Worm (Caenorhabditis elegans) whole organism, L4 larva: ENCODE results near the gene F38G1.3.

ENCODE experiments used
- F26F4.8 ChIP-seq: fragments of 200-800 bp; sonication (Bioruptor generic); conservative IDR thresholded peaks from 2 replicates; pipeline ENCODE4 v1.3.6; 2022; ENCODE audit warnings: missing genetic modification characterization, missing compliant biosample characterization
- Y105C5A.15 ChIP-seq: fragments of 200-800 bp; sonication (Bioruptor generic); IDR thresholded peaks from 2 replicates; pipeline ENCODE4 v1.3.6; 2022; ENCODE audit warnings: missing genetic modification characterization, missing compliant biosample characterization
- Y48G9A.11 ChIP-seq: fragments of 200-800 bp; sonication (Bioruptor generic); IDR thresholded peaks from 2 replicates; pipeline ENCODE4 v1.3.6; 2022; ENCODE audit warnings: missing genetic modification reagents, missing genetic modification characterization, missing compliant biosample characterization
- Y75B8A.6 ChIP-seq: fragments of 200-800 bp; sonication (Bioruptor generic); IDR thresholded peaks from 2 replicates; pipeline ENCODE4 v1.3.6; 2022; ENCODE audit warnings: missing genetic modification reagents, missing genetic modification characterization, missing compliant biosample characterization
- ZK546.5 ChIP-seq, 2 experiments: sonication (generic microtip); optimal IDR thresholded peaks; 2 replicates each; lab custom pipeline; 2017; ENCODE audit warnings: missing biosample characterization in 2 of 2, missing genetic modification characterization in 2 of 2
- aha-1 ChIP-seq: fragments of 150-350 bp; peaks from one replicate; lab custom pipeline; 2014; ENCODE audit warnings: missing biosample characterization, missing genetic modification characterization
- attf-4 ChIP-seq: sonication (generic microtip); optimal IDR thresholded peaks from 3 replicates; lab custom pipeline; 2017; ENCODE audit warnings: missing biosample characterization, missing genetic modification characterization
- ceh-28 ChIP-seq: fragments of 150-350 bp; optimal IDR thresholded peaks from 2 replicates; lab custom pipeline; 2014; ENCODE audit warnings: missing biosample characterization, missing genetic modification reagents, missing genetic modification characterization
- ceh-32 ChIP-seq: sonication (generic microtip); optimal IDR thresholded peaks from 2 replicates; lab custom pipeline; 2016; ENCODE audit warnings: mild to moderate bottlenecking, missing genetic modification characterization, missing compliant biosample characterization; ENCODE audit not compliant: poor library complexity
- ceh-62 ChIP-seq: sonication (generic microtip); optimal IDR thresholded peaks from 2 replicates; lab custom pipeline; 2017; ENCODE audit warnings: missing biosample characterization, missing genetic modification characterization
- ctbp-1 ChIP-seq: fragments of 200-800 bp; sonication (Bioruptor generic); IDR thresholded peaks from 2 replicates; pipeline ENCODE4 v1.3.6; 2022; ENCODE audit warnings: missing genetic modification reagents, missing genetic modification characterization, missing compliant biosample characterization
- daf-16 ChIP-seq, 3 experiments: sonication (generic microtip); optimal IDR thresholded peaks; 2 replicates each; lab custom pipeline; 2016 to 2017; ENCODE audit warnings: missing genetic modification characterization in 3 of 3, missing genetic modification reagents in 3 of 3, mild to moderate bottlenecking in 2 of 3, missing compliant biosample characterization in 2 of 3, missing biosample characterization in 1 of 3, moderate library complexity in 1 of 3
- daf-19 ChIP-seq: fragments of 200-800 bp; sonication (Bioruptor generic); conservative IDR thresholded peaks from 2 replicates; pipeline ENCODE4 v1.3.6; 2022; ENCODE audit warnings: missing genetic modification characterization, missing compliant biosample characterization
- daf-8 ChIP-seq: fragments of 200-800 bp; sonication (Bioruptor generic); IDR thresholded peaks from 2 replicates; pipeline ENCODE4 v1.3.6; 2022; ENCODE audit warnings: missing genetic modification characterization, missing compliant biosample characterization
- dmd-8 ChIP-seq: fragments of 200-800 bp; sonication (Bioruptor generic); IDR thresholded peaks from 2 replicates; pipeline ENCODE4 v1.3.6; 2022; ENCODE audit warnings: missing genetic modification characterization, missing compliant biosample characterization
- dmd-9 ChIP-seq: fragments of 200-800 bp; sonication (Bioruptor generic); IDR thresholded peaks from 2 replicates; pipeline ENCODE4 v1.3.6; 2022; ENCODE audit warnings: missing genetic modification reagents, missing genetic modification characterization, missing compliant biosample characterization
- dpl-1 ChIP-seq: fragments of 150-350 bp; optimal IDR thresholded peaks from 2 replicates; lab custom pipeline; 2014; ENCODE audit warnings: missing biosample characterization, missing genetic modification reagents, missing genetic modification characterization
- fkh-10 ChIP-seq: fragments of 150-350 bp; optimal IDR thresholded peaks from 2 replicates; lab custom pipeline; 2014; ENCODE audit warnings: missing biosample characterization, missing genetic modification reagents, missing genetic modification characterization
- hlh-30 ChIP-seq: sonication (generic microtip); optimal IDR thresholded peaks from 2 replicates; lab custom pipeline; 2017; ENCODE audit warnings: antibody characterized with exemption, mild to moderate bottlenecking, missing genetic modification characterization, missing compliant biosample characterization; ENCODE audit not compliant: insufficient read depth
- hmg-1.1 ChIP-seq: fragments of 200-800 bp; sonication (Bioruptor generic); IDR thresholded peaks from 2 replicates; pipeline ENCODE4 v1.3.6; 2022; ENCODE audit warnings: missing genetic modification reagents, missing genetic modification characterization, missing compliant biosample characterization
- jun-1 ChIP-seq: fragments of 150-350 bp; optimal IDR thresholded peaks from 2 replicates; lab custom pipeline; 2014; ENCODE audit warnings: missing biosample characterization, missing genetic modification reagents, missing genetic modification characterization
- lim-7 ChIP-seq: fragments of 200-800 bp; sonication (Bioruptor generic); IDR thresholded peaks from 2 replicates; pipeline ENCODE4 v1.3.6; 2022; ENCODE audit warnings: missing genetic modification characterization, missing compliant biosample characterization
- lin-15B ChIP-seq: fragments of 150-350 bp; sonication (generic microtip); optimal IDR thresholded peaks from 3 replicates; lab custom pipeline; 2014; ENCODE audit warnings: missing biosample characterization, missing genetic modification characterization
- lin-39 ChIP-seq: fragments of 150-350 bp; optimal IDR thresholded peaks from 2 replicates; lab custom pipeline; 2014; ENCODE audit warnings: missing biosample characterization, missing genetic modification reagents, missing genetic modification characterization
- lir-3 ChIP-seq: sonication (generic microtip); optimal IDR thresholded peaks from 2 replicates; lab custom pipeline; 2016; ENCODE audit warnings: mild to moderate bottlenecking, missing genetic modification characterization, missing compliant biosample characterization
- lsy-2 ChIP-seq, 2 experiments: fragments of 150-350 bp in 1 of 2; sonication (generic microtip) in 1 of 2; optimal IDR thresholded peaks; 2 replicates each; lab custom pipeline; 2014 to 2017; ENCODE audit warnings: missing biosample characterization in 2 of 2, missing genetic modification characterization in 2 of 2
- mdl-1 ChIP-seq, 2 experiments: fragments of 150-350 bp in 1 of 2; sonication (generic microtip) in 1 of 2; optimal IDR thresholded peaks; 2 replicates each; lab custom pipeline; 2014 to 2017; ENCODE audit warnings: missing biosample characterization in 2 of 2, missing genetic modification characterization in 2 of 2
- mep-1 ChIP-seq: fragments of 150-350 bp; sonication (generic microtip); optimal IDR thresholded peaks from 3 replicates; lab custom pipeline; 2014; ENCODE audit warnings: missing biosample characterization, missing genetic modification characterization
- nhr-10 ChIP-seq: fragments of 150-350 bp; optimal IDR thresholded peaks from 2 replicates; lab custom pipeline; 2014; ENCODE audit warnings: missing biosample characterization, missing genetic modification characterization
- nhr-102 ChIP-seq: sonication (generic microtip); optimal IDR thresholded peaks from 2 replicates; lab custom pipeline; 2016; ENCODE audit warnings: mild to moderate bottlenecking, missing genetic modification characterization, moderate library complexity, missing compliant biosample characterization
- nhr-237 ChIP-seq: sonication (generic microtip); optimal IDR thresholded peaks from 2 replicates; lab custom pipeline; 2017; ENCODE audit warnings: missing biosample characterization, missing genetic modification characterization
- nhr-41 ChIP-seq: fragments of 200-800 bp; sonication (Bioruptor generic); IDR thresholded peaks from 2 replicates; pipeline ENCODE4 v1.3.6; 2022; ENCODE audit warnings: missing genetic modification reagents, missing genetic modification characterization, missing compliant biosample characterization
- nhr-42 ChIP-seq: fragments of 200-800 bp; sonication (Bioruptor generic); IDR thresholded peaks from 2 replicates; pipeline ENCODE4 v1.3.6; 2022; ENCODE audit warnings: missing genetic modification characterization, missing compliant biosample characterization
- nhr-48 ChIP-seq: sonication (generic microtip); optimal IDR thresholded peaks from 2 replicates; lab custom pipeline; 2016; ENCODE audit warnings: mild to moderate bottlenecking, missing genetic modification characterization, missing compliant biosample characterization
- nhr-6 ChIP-seq: fragments of 150-350 bp; optimal IDR thresholded peaks from 2 replicates; lab custom pipeline; 2014; ENCODE audit warnings: missing biosample characterization, missing genetic modification characterization
- nhr-77 ChIP-seq: fragments of 150-350 bp; optimal IDR thresholded peaks from 2 replicates; lab custom pipeline; 2014; ENCODE audit warnings: missing biosample characterization, missing genetic modification characterization
- pha-4 ChIP-seq, 2 experiments: fragments of 150-350 bp in 1 of 2; fragments of 200-800 bp in 1 of 2; sonication (Bioruptor generic) in 1 of 2; IDR thresholded peaks in 1 of 2; optimal IDR thresholded peaks in 1 of 2; 2 replicates each; pipeline versions ENCODE4 v1.3.6 to Lab custom; 2014 to 2022; ENCODE audit warnings: missing genetic modification characterization in 2 of 2, missing genetic modification reagents in 2 of 2, missing biosample characterization in 1 of 2, missing compliant biosample characterization in 1 of 2
- php-3 ChIP-seq: fragments of 200-800 bp; sonication (Bioruptor generic); IDR thresholded peaks from 2 replicates; pipeline ENCODE4 v1.3.6; 2022; ENCODE audit warnings: missing genetic modification reagents, missing genetic modification characterization, missing compliant biosample characterization
- saeg-2 ChIP-seq: fragments of 200-800 bp; sonication (Bioruptor generic); IDR thresholded peaks from 2 replicates; pipeline ENCODE4 v1.3.6; 2022; ENCODE audit warnings: missing genetic modification reagents, missing genetic modification characterization, missing compliant biosample characterization
- snpc-4 ChIP-seq: fragments of 150-350 bp; optimal IDR thresholded peaks from 2 replicates; lab custom pipeline; 2014; ENCODE audit warnings: missing biosample characterization, missing genetic modification characterization
- spr-1 ChIP-seq: sonication (generic microtip); optimal IDR thresholded peaks from 2 replicates; lab custom pipeline; 2016; ENCODE audit warnings: mild to moderate bottlenecking, missing genetic modification characterization, missing compliant biosample characterization
- spr-3 ChIP-seq: fragments of 200-800 bp; sonication (Bioruptor generic); optimal IDR thresholded peaks from 2 replicates; lab custom pipeline; 2018; ENCODE audit warnings: mild to moderate bottlenecking, missing genetic modification characterization, missing compliant biosample characterization
- tra-1 ChIP-seq: fragments of 200-800 bp; sonication (Bioruptor generic); IDR thresholded peaks from 2 replicates; pipeline ENCODE4 v1.3.6; 2022; ENCODE audit warnings: missing genetic modification reagents, missing genetic modification characterization, missing compliant biosample characterization
- unc-130 ChIP-seq: sonication (generic microtip); optimal IDR thresholded peaks from 2 replicates; lab custom pipeline; 2016; ENCODE audit warnings: missing genetic modification reagents, missing genetic modification characterization, missing compliant biosample characterization
- unc-39 ChIP-seq: sonication (generic microtip); optimal IDR thresholded peaks from 2 replicates; lab custom pipeline; 2017; ENCODE audit warnings: missing biosample characterization, missing genetic modification characterization
- unc-62 ChIP-seq, 3 experiments: fragments of 150-350 bp in 1 of 3; sonication (generic microtip); optimal IDR thresholded peaks in 2 of 3; peaks in 1 of 3; 1 replicate in 1 of 3; 2 replicates in 2 of 3; lab custom pipeline; 2014 to 2017; ENCODE audit warnings: missing biosample characterization in 3 of 3, missing genetic modification characterization in 3 of 3, missing genetic modification reagents in 3 of 3, missing genotype in 1 of 3
- vab-7 ChIP-seq: fragments of 200-800 bp; sonication (Bioruptor generic); IDR thresholded peaks from 2 replicates; pipeline ENCODE4 v1.3.6; 2022; ENCODE audit warnings: missing genetic modification reagents, missing genetic modification characterization, missing compliant biosample characterization
- zag-1 ChIP-seq: fragments of 150-350 bp; optimal IDR thresholded peaks from 2 replicates; lab custom pipeline; 2014; ENCODE audit warnings: missing biosample characterization, missing genetic modification characterization
- zip-11 ChIP-seq: fragments of 200-800 bp; sonication (Bioruptor generic); IDR thresholded peaks from 2 replicates; pipeline ENCODE4 v1.3.6; 2022; ENCODE audit warnings: missing genetic modification characterization, missing compliant biosample characterization
- ztf-7 ChIP-seq: fragments of 150-350 bp; optimal IDR thresholded peaks from 2 replicates; lab custom pipeline; 2014; ENCODE audit warnings: missing biosample characterization, missing genetic modification characterization

Gene F38G1.3

DNA sequence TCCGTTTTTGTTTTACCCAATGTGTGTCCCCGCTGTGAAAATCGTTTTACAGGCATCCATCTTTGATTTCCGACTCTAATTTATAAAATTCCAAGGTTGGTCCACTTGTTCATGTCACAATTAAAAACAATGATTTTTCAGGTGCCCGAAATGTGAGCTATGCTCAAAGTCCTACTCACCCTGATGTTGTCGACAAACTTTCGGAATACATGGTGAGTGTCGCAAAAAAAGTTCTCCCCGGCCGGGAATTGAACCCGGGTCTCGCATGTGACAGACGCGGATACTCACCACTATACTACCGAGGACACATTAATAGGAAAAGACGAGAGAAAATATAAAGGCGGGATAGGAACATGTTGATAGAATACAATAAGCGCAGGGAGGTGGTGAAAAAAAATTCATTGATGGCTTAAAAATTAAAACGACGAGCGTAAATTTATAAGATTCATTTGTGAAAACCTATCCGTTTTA lies 13.3 kb downstream of the F38G1.3 start, which contains the start of gene egl-17 (continued):
- TF ChIP-seq spr-3 (GFP tag; lab: Kevin White, UChicago) (peak; percentile 74), zag-1 (tag; lab: Kevin White, UChicago) (no peak), saeg-2 (GFP tag; lab: Robert Waterston, UW) (peak; percentile 54; the same call in 1 of the 2 replicates), daf-19 (GFP tag; lab: Robert Waterston, UW) (peak; percentile 88), ctbp-1 (GFP tag; lab: Robert Waterston, UW) (peak; percentile 94), nhr-41 (peak; percentile 70; the same call in 1 of the 2 replicates), tra-1 (GFP tag; lab: Robert Waterston, UW) (peak; percentile 94), dmd-8 (GFP tag; lab: Robert Waterston, UW) (peak; percentile 91), nhr-237 (tag; lab: Kevin White, UChicago) (no peak), nhr-42 (GFP tag; lab: Robert Waterston, UW) (peak; percentile 85), pha-4 (GFP tag; IDR thresholded peaks at IDR 0.05; lab: Robert Waterston, UW) (no peak; the same call in 1 of the 2 replicates), pha-4 (tag; optimal IDR thresholded peaks at IDR 0.05; lab: Kevin White, UChicago) (no peak), fkh-10 (peak; percentile 19), Y105C5A.15 (GFP tag; lab: Robert Waterston, UW) (peak; percentile 92), mdl-1 (tag; optimal IDR thresholded peaks at IDR 0.05; lab: Kevin White, UChicago) (peak in 1 of 2 experiments; percentile 80), lim-7 (GFP tag; lab: Robert Waterston, UW) (peak; percentile 94), dpl-1 (GFP tag; lab: Kevin White, UChicago) (peak; percentile 22), attf-4 (tag; lab: Kevin White, UChicago) (no peak), nhr-77 (tag; lab: Kevin White, UChicago) (peak; percentile 30), lir-3 (tag; lab: Kevin White, UChicago) (peak; percentile 72), ztf-7 (peak; percentile 69), F26F4.8 (peak; percentile 98), nhr-6 (tag; lab: Kevin White, UChicago) (peak; percentile 20), unc-130 (GFP tag; lab: Kevin White, UChicago) (peak; percentile 60), vab-7 (GFP tag; lab: Robert Waterston, UW) (peak; percentile 97), hlh-30 (tag; lab: Kevin White, UChicago) (peak; percentile 91), aha-1 (tag; lab: Kevin White, UChicago) (peak; percentile 96), nhr-10 (tag; lab: Kevin White, UChicago) (no peak), ceh-62 (tag; lab: Kevin White, UChicago) (no peak), unc-62 (GFP tag; optimal IDR thresholded peaks at IDR 0.05 in 1 of 2; lab: Kevin White, UChicago) (peak in 1 of 2 experiments; percentile 65), unc-62 (tag; optimal IDR thresholded peaks at IDR 0.05; lab: Kevin White, UChicago) (no peak), php-3 (peak; percentile 68; the same call in 1 of the 2 replicates), nhr-102 (no peak), lin-15B (tag; lab: Kevin White, UChicago) (no peak), lin-39 (tag; lab: Kevin White, UChicago) (no peak), ceh-28 (tag; lab: Kevin White, UChicago) (no peak), daf-16 (GFP tag; optimal IDR thresholded peaks at IDR 0.05; lab: Kevin White, UChicago) (peak; percentile 77 to 93), daf-16 (tag; optimal IDR thresholded peaks at IDR 0.05; lab: Kevin White, UChicago) (peak; percentile 74), snpc-4 (tag; lab: Kevin White, UChicago) (no peak), mep-1 (tag; lab: Kevin White, UChicago) (peak; percentile 85), zip-11 (GFP tag; lab: Robert Waterston, UW) (0 out of 2 replicates have a peak, but pooled peaks have one; percentile 63), hmg-1.1 (GFP tag; lab: Robert Waterston, UW) (peak; percentile 94), jun-1 (tag; lab: Kevin White, UChicago) (no peak), ZK546.5 (tag; optimal IDR thresholded peaks at IDR 0.05; lab: Kevin White, UChicago) (no peak), unc-39 (no peak), Y75B8A.6 (GFP tag; lab: Robert Waterston, UW) (peak; percentile 84), nhr-48 (peak; percentile 79), daf-8 (GFP tag; lab: Robert Waterston, UW) (0 out of 2 replicates have a peak, but pooled peaks have one; percentile 78), dmd-9 (peak; percentile 68; the same call in 1 of the 2 replicates), spr-1 (tag; lab: Kevin White, UChicago) (peak; percentile 85), ceh-32 (peak; percentile 33), lsy-2 (tag; optimal IDR thresholded peaks at IDR 0.05; lab: Kevin White, UChicago) (no peak), Y48G9A.11 (peak; percentile 89)
